Fruit fly (Drosophila melanogaster) whole organism, embryonic: Measurements from ENCODE around the gene CG3097.

Source experiments
- Ada2b ChIP-seq: fragments of 200-800 bp; sonication (Bioruptor generic); IDR thresholded peaks from 2 replicates; pipeline ENCODE4 v1.3.6; 2022; ENCODE audit warnings: missing biosample characterization, missing genetic modification characterization
- CG10274 ChIP-seq: fragments of 200-800 bp; sonication (Bioruptor generic); optimal IDR thresholded peaks from 3 replicates; lab custom pipeline; 2017; ENCODE audit warnings: missing biosample characterization, mild to moderate bottlenecking, missing genetic modification characterization
- CG10565 ChIP-seq: fragments of 200-800 bp; sonication (Bioruptor generic); optimal IDR thresholded peaks from 3 replicates; lab custom pipeline; 2016; ENCODE audit warnings: missing biosample characterization, mild to moderate bottlenecking, missing genetic modification characterization
- CG13296 ChIP-seq: fragments of 200-800 bp; sonication (Bioruptor generic); optimal IDR thresholded peaks from 3 replicates; lab custom pipeline; 2018; ENCODE audit warnings: missing biosample characterization, mild to moderate bottlenecking, missing genetic modification characterization
- CG15479 ChIP-seq: fragments of 200-800 bp; sonication (Bioruptor generic); optimal IDR thresholded peaks from 3 replicates; lab custom pipeline; 2019; ENCODE audit warnings: missing biosample characterization, mild to moderate bottlenecking, missing genetic modification characterization, moderate library complexity
- CG17186 ChIP-seq: fragments of 200-800 bp; sonication (Bioruptor generic); optimal IDR thresholded peaks from 3 replicates; lab custom pipeline; 2017; ENCODE audit warnings: missing biosample characterization, missing genetic modification reagents, missing genetic modification characterization
- CG17328 ChIP-seq: fragments of 200-800 bp; sonication (Bioruptor generic); IDR thresholded peaks from 2 replicates; pipeline ENCODE4 v1.3.6; 2022; ENCODE audit warnings: missing biosample characterization, missing genetic modification characterization
- CG17612 ChIP-seq: fragments of 200-800 bp; sonication (Bioruptor generic); IDR thresholded peaks from 2 replicates; pipeline ENCODE4 v1.3.6; 2022; ENCODE audit warnings: missing biosample characterization, missing genetic modification characterization
- CG17829 ChIP-seq: fragments of 200-800 bp; optimal IDR thresholded peaks from 2 replicates; lab custom pipeline; 2019; ENCODE audit warnings: missing biosample characterization, mild to moderate bottlenecking, missing genetic modification characterization, moderate library complexity
- CG18262 ChIP-seq: fragments of 200-800 bp; optimal IDR thresholded peaks from 3 replicates; lab custom pipeline; 2019; ENCODE audit warnings: missing biosample characterization, mild to moderate bottlenecking, missing genetic modification characterization, moderate library complexity
- CG18599 ChIP-seq: fragments of 200-800 bp; sonication (Bioruptor generic); optimal IDR thresholded peaks from 3 replicates; lab custom pipeline; 2017; ENCODE audit warnings: missing biosample characterization, missing genetic modification characterization, mild to moderate bottlenecking, moderate library complexity, missing genetic modification reagents
- CG2202 ChIP-seq: fragments of 200-800 bp; sonication (Bioruptor generic); optimal IDR thresholded peaks from 2 replicates; lab custom pipeline; 2018; ENCODE audit warnings: missing biosample characterization, mild to moderate bottlenecking, missing genetic modification characterization
- CG32772 ChIP-seq: fragments of 200-800 bp; sonication (Bioruptor generic); IDR thresholded peaks from 2 replicates; pipeline ENCODE4 v1.3.6; 2022; ENCODE audit warnings: missing biosample characterization, missing genetic modification characterization
- CG34376 ChIP-seq: fragments of 200-800 bp; sonication (Bioruptor generic); optimal IDR thresholded peaks from 2 replicates; lab custom pipeline; 2018; ENCODE audit warnings: missing biosample characterization, mild to moderate bottlenecking, missing genetic modification characterization
- CG34422 ChIP-seq: fragments of 200-800 bp; sonication (Bioruptor generic); IDR thresholded peaks from 3 replicates; pipeline ENCODE4 v1.3.6; 2022; ENCODE audit warnings: missing biosample characterization, missing genetic modification characterization
- CG4854 ChIP-seq: fragments of 200-800 bp; sonication (Bioruptor generic); optimal IDR thresholded peaks from 2 replicates; lab custom pipeline; 2016; ENCODE audit warnings: missing biosample characterization, missing genetic modification characterization, inconsistent platforms
- CG6175 ChIP-seq: fragments of 200-800 bp; sonication (Bioruptor generic); IDR thresholded peaks from 3 replicates; pipeline ENCODE4 v1.3.6; 2022; ENCODE audit warnings: missing biosample characterization, missing genetic modification characterization
- CG6654 ChIP-seq: fragments of 200-800 bp; sonication (Bioruptor generic); optimal IDR thresholded peaks from 2 replicates; lab custom pipeline; 2017; ENCODE audit warnings: missing biosample characterization, mild to moderate bottlenecking, missing genetic modification characterization
- CG6689 ChIP-seq: fragments of 200-800 bp; sonication (Bioruptor generic); IDR thresholded peaks from 2 replicates; pipeline ENCODE4 v1.3.6; 2022; ENCODE audit warnings: missing biosample characterization, missing genetic modification characterization
- CG6765 ChIP-seq: fragments of 200-800 bp; sonication (Bioruptor generic); optimal IDR thresholded peaks from 3 replicates; lab custom pipeline; 2017; ENCODE audit warnings: missing biosample characterization, mild to moderate bottlenecking, missing genetic modification characterization
- CG8359 ChIP-seq: fragments of 200-800 bp; sonication (Bioruptor generic); optimal IDR thresholded peaks from 2 replicates; lab custom pipeline; 2017; ENCODE audit warnings: missing biosample characterization, mild to moderate bottlenecking, missing genetic modification characterization, borderline replicate concordance
- D19B ChIP-seq: fragments of 200-800 bp; sonication (Bioruptor generic); optimal IDR thresholded peaks from 2 replicates; lab custom pipeline; 2017; ENCODE audit warnings: missing biosample characterization, mild to moderate bottlenecking, missing genetic modification characterization
- Deaf1 ChIP-seq: fragments of 200-800 bp; optimal IDR thresholded peaks from 3 replicates; lab custom pipeline; 2019; ENCODE audit warnings: missing biosample characterization, mild to moderate bottlenecking, missing genetic modification characterization, moderate library complexity
- H15 ChIP-seq: fragments of 200-800 bp; sonication (Bioruptor generic); IDR thresholded peaks from 3 replicates; pipeline ENCODE4 v1.3.6; 2022; ENCODE audit warnings: missing biosample characterization, missing genetic modification characterization
- Kr ChIP-seq: fragments of 200-800 bp; sonication (Bioruptor generic); optimal IDR thresholded peaks from 2 replicates; lab custom pipeline; 2017; ENCODE audit warnings: missing biosample characterization, mild to moderate bottlenecking, missing genetic modification characterization
- Opbp ChIP-seq: fragments of 200-800 bp; sonication (Bioruptor generic); IDR thresholded peaks from 3 replicates; pipeline ENCODE4 v1.3.6; 2022; ENCODE audit warnings: missing biosample characterization, missing genetic modification characterization; ENCODE audit not compliant: partially characterized antibody
- Rx ChIP-seq: fragments of 200-800 bp; sonication (Bioruptor generic); IDR thresholded peaks from 2 replicates; pipeline ENCODE4 v1.3.6; 2022; ENCODE audit warnings: missing biosample characterization, missing genetic modification characterization
- Side ChIP-seq: fragments of 200-800 bp; sonication (Bioruptor generic); optimal IDR thresholded peaks from 2 replicates; lab custom pipeline; 2016; ENCODE audit warnings: missing biosample characterization, missing genetic modification characterization
- Spps ChIP-seq: fragments of 200-800 bp; sonication (Bioruptor generic); optimal IDR thresholded peaks from 2 replicates; lab custom pipeline; 2018; ENCODE audit warnings: missing biosample characterization, mild to moderate bottlenecking, missing genetic modification characterization
- Ssrp ChIP-seq: fragments of 200-800 bp; sonication (Bioruptor generic); optimal IDR thresholded peaks from 2 replicates; lab custom pipeline; 2018; ENCODE audit warnings: missing biosample characterization, mild to moderate bottlenecking, missing genetic modification characterization, moderate library complexity
- Stat92E ChIP-seq, 3 experiments: fragments of >200 bp in 2 of 3; fragments of 200-800 bp in 1 of 3; sonication (Bioruptor generic) in 1 of 3; optimal IDR thresholded peaks; 2 replicates each; lab custom pipeline; 2017 to 2019; ENCODE audit warnings: missing biosample characterization in 3 of 3, missing genetic modification characterization in 3 of 3, mild to moderate bottlenecking in 1 of 3, moderate library complexity in 1 of 3
- ase ChIP-seq: fragments of 200-800 bp; sonication (Bioruptor generic); IDR thresholded peaks from 3 replicates; pipeline ENCODE4 v1.3.6; 2022; ENCODE audit warnings: missing biosample characterization, missing genetic modification characterization
- cas ChIP-seq: fragments of 200-800 bp; sonication (Bioruptor generic); IDR thresholded peaks from 2 replicates; pipeline ENCODE4 v1.3.6; 2022; ENCODE audit warnings: missing biosample characterization, missing genetic modification characterization
- chm ChIP-seq: fragments of 200-800 bp; sonication (Bioruptor generic); IDR thresholded peaks from 2 replicates; pipeline ENCODE4 v1.3.6; 2022; ENCODE audit warnings: missing biosample characterization, missing genetic modification characterization
- ftz-f1 ChIP-seq: fragments of 200-800 bp; sonication (Bioruptor generic); optimal IDR thresholded peaks from 2 replicates; lab custom pipeline; 2016; ENCODE audit warnings: missing biosample characterization, missing genetic modification characterization
- ham ChIP-seq: fragments of 200-800 bp; sonication (Bioruptor generic); IDR thresholded peaks from 2 replicates; pipeline ENCODE4 v1.3.6; 2022; ENCODE audit warnings: missing biosample characterization, missing genetic modification characterization
- odd ChIP-seq: fragments of 200-800 bp; sonication (Bioruptor generic); optimal IDR thresholded peaks from 2 replicates; lab custom pipeline; 2017; ENCODE audit warnings: missing biosample characterization, mild to moderate bottlenecking, missing genetic modification characterization
- org-1 ChIP-seq: fragments of 200-800 bp; sonication (Bioruptor generic); optimal IDR thresholded peaks from 2 replicates; lab custom pipeline; 2017; ENCODE audit warnings: missing biosample characterization, missing genetic modification characterization
- pan ChIP-seq, 4 experiments: fragments of >200 bp in 3 of 4; fragments of 200-800 bp in 1 of 4; sonication (Bioruptor generic) in 1 of 4; optimal IDR thresholded peaks in 3 of 4; IDR thresholded peaks in 1 of 4; 2 replicates each; pipeline versions ENCODE4 v1.3.6 to Lab custom; 2017 to 2022; ENCODE audit warnings: missing biosample characterization in 2 of 4, missing genetic modification characterization in 2 of 4, mixed read lengths in 1 of 4
- pzg ChIP-seq: fragments of 200-800 bp; sonication (Bioruptor generic); optimal IDR thresholded peaks from 3 replicates; lab custom pipeline; 2018; ENCODE audit warnings: missing biosample characterization, mild to moderate bottlenecking, missing genetic modification characterization, moderate library complexity
- repo ChIP-seq: fragments of 200-800 bp; sonication (Bioruptor generic); optimal IDR thresholded peaks from 2 replicates; lab custom pipeline; 2016; ENCODE audit warnings: missing biosample characterization, missing genetic modification characterization
- schlank ChIP-seq: fragments of 200-800 bp; sonication (Bioruptor generic); optimal IDR thresholded peaks from 2 replicates; lab custom pipeline; 2018; ENCODE audit warnings: missing biosample characterization, mild to moderate bottlenecking, missing genetic modification characterization
- sd ChIP-seq: fragments of 200-800 bp; sonication (Bioruptor generic); optimal IDR thresholded peaks from 3 replicates; lab custom pipeline; 2018; ENCODE audit warnings: missing biosample characterization, mild to moderate bottlenecking, missing genetic modification characterization, moderate library complexity
- seq ChIP-seq: fragments of 200-800 bp; sonication (Bioruptor generic); IDR thresholded peaks from 2 replicates; pipeline ENCODE4 v1.3.6; 2022; ENCODE audit warnings: missing biosample characterization, missing genetic modification characterization
- slbo ChIP-seq: fragments of 200-800 bp; sonication (Bioruptor generic); IDR thresholded peaks from 2 replicates; pipeline ENCODE4 v1.3.6; 2022; ENCODE audit warnings: missing biosample characterization, missing genetic modification characterization
- tna ChIP-seq: fragments of 200-800 bp; sonication (Bioruptor generic); IDR thresholded peaks from 2 replicates; pipeline ENCODE4 v1.3.6; 2022; ENCODE audit warnings: missing biosample characterization, missing genetic modification characterization; ENCODE audit not compliant: partially characterized antibody
- wdn ChIP-seq: fragments of 200-800 bp; sonication (Bioruptor generic); IDR thresholded peaks from 2 replicates; pipeline ENCODE4 v1.3.6; 2022; ENCODE audit warnings: missing biosample characterization, missing genetic modification characterization
- wor ChIP-seq: fragments of 200-800 bp; sonication (Bioruptor generic); IDR thresholded peaks from 2 replicates; pipeline ENCODE4 v1.3.6; 2022; ENCODE audit warnings: missing biosample characterization, missing genetic modification characterization
- zen2 ChIP-seq: fragments of 200-800 bp; sonication (Bioruptor generic); IDR thresholded peaks from 3 replicates; pipeline ENCODE4 v1.3.6; 2022; ENCODE audit warnings: missing biosample characterization, missing genetic modification characterization; ENCODE audit not compliant: partially characterized antibody

Gene CG3097

dm6 chrX:5718476-5719012 is 52.0 kb downstream of the CG3097 start (continued):
- TF ChIP-seq CG13296 (peak; percentile 67), Rx (GFP tag; lab: Robert Waterston, UW) (peak; percentile 21; the same call in 1 of the 2 replicates), CG34422 (peak; percentile 55; the same call in 1 of the 3 replicates), zen2 (GFP tag; lab: Robert Waterston, UW) (no peak), chm (GFP tag; lab: Robert Waterston, UW) (no peak; the same call in 1 of the 2 replicates), CG17612 (GFP tag; lab: Robert Waterston, UW) (peak; percentile 61; the same call in 1 of the 2 replicates), Ssrp (tag; lab: Kevin White, UChicago) (no peak), sd (peak; percentile 86), tna (no peak), Deaf1 (tag; lab: Kevin White, UChicago) (peak; percentile 27), org-1 (GFP tag; lab: Kevin White, UChicago) (peak; percentile 2), pan (optimal IDR thresholded peaks at IDR 0.05; lab: Kevin White, UChicago) (no peak), pan (GFP tag; optimal IDR thresholded peaks at IDR 0.05 in 1 of 2, IDR thresholded peaks at IDR 0.05 in 1 of 2) (peak in 1 of 2 experiments; percentile 65), wor (no peak), slbo (peak; percentile 88), Kr (GFP tag; lab: Kevin White, UChicago) (no peak), CG8359 (GFP tag; lab: Kevin White, UChicago) (no peak), CG6175 (GFP tag; lab: Robert Waterston, UW) (peak; percentile 64; the same call in 2 of the 3 replicates), CG17829 (tag; lab: Kevin White, UChicago) (peak; percentile 5), pzg (GFP tag; lab: Kevin White, UChicago) (no peak), CG17328 (GFP tag; lab: Robert Waterston, UW) (peak; percentile 43), CG10565 (GFP tag; lab: Kevin White, UChicago) (no peak), Opbp (GFP tag; lab: Robert Waterston, UW) (no peak), Stat92E (GFP tag; optimal IDR thresholded peaks at IDR 0.05; lab: Kevin White, UChicago) (no peak), CG2202 (no peak), CG18599 (GFP tag; lab: Kevin White, UChicago) (peak; percentile 83), ase (GFP tag; lab: Robert Waterston, UW) (peak; percentile 16; the same call in 1 of the 3 replicates), CG34376 (peak; percentile 53), seq (peak; percentile 46; the same call in 1 of the 2 replicates), ham (no peak), CG32772 (no peak), wdn (GFP tag; lab: Robert Waterston, UW) (peak; percentile 69), odd (GFP tag; lab: Kevin White, UChicago) (peak; percentile 11), CG6654 (GFP tag; lab: Kevin White, UChicago) (no peak), schlank (tag; lab: Kevin White, UChicago) (peak; percentile 30), Spps (tag; lab: Kevin White, UChicago) (no peak), CG18262 (tag; lab: Kevin White, UChicago) (peak; percentile 34), CG15479 (GFP tag; lab: Kevin White, UChicago) (no peak), D19B (GFP tag; lab: Kevin White, UChicago) (peak; percentile 50), CG4854 (no peak), Side (no peak), Ada2b (GFP tag; lab: Robert Waterston, UW) (peak; percentile 78), CG10274 (GFP tag; lab: Kevin White, UChicago) (peak; percentile 38), H15 (GFP tag; lab: Robert Waterston, UW) (no peak), cas (GFP tag; lab: Robert Waterston, UW) (peak; percentile 25; the same call in 1 of the 2 replicates), CG17186 (GFP tag; lab: Kevin White, UChicago) (no peak), CG6765 (GFP tag; lab: Kevin White, UChicago) (peak; percentile 2), CG6689 (GFP tag; lab: Robert Waterston, UW) (peak; percentile 65), ftz-f1 (GFP tag; lab: Kevin White, UChicago) (no peak), repo (GFP tag; lab: Kevin White, UChicago) (no peak)
